Worm (Caenorhabditis elegans) whole organism, midembryonic: ENCODE data around the gene T08G2.2.

ENCODE experiments used
- T22C8.4 ChIP-seq: fragments of 200-800 bp; sonication (Bioruptor generic); IDR thresholded peaks from 2 replicates; pipeline ENCODE4 v1.3.6; 2022; ENCODE audit warnings: missing genetic modification characterization, missing compliant biosample characterization
- cog-1 ChIP-seq: sonication (generic microtip); optimal IDR thresholded peaks from 2 replicates; lab custom pipeline; 2016; ENCODE audit warnings: missing genetic modification characterization, missing compliant biosample characterization
- flt-1 ChIP-seq: fragments of 200-800 bp; sonication (Bioruptor generic); IDR thresholded peaks from 2 replicates; pipeline ENCODE4 v1.3.6; 2022; ENCODE audit warnings: missing genetic modification characterization, missing compliant biosample characterization
- klf-2 ChIP-seq: fragments of 200-800 bp; sonication (Bioruptor generic); conservative IDR thresholded peaks from 2 replicates; pipeline ENCODE4 v1.3.6; 2022; ENCODE audit warnings: missing genetic modification reagents, missing genetic modification characterization, missing compliant biosample characterization
- med-1 ChIP-seq: sonication (generic microtip); optimal IDR thresholded peaks from 2 replicates; lab custom pipeline; 2017; ENCODE audit warnings: missing genetic modification characterization, mild to moderate bottlenecking, missing compliant biosample characterization, antibody characterized with exemption, missing genetic modification reagents; ENCODE audit not compliant: insufficient read depth
- ref-1 ChIP-seq: fragments of 200-800 bp; sonication (Bioruptor generic); conservative IDR thresholded peaks from 2 replicates; pipeline ENCODE4 v1.3.6; 2022; ENCODE audit warnings: missing genetic modification reagents, missing genetic modification characterization, missing compliant biosample characterization
- tab-1 ChIP-seq: fragments of 200-800 bp; sonication (Bioruptor generic); IDR thresholded peaks from 2 replicates; pipeline ENCODE4 v1.3.6; 2022; ENCODE audit warnings: missing genetic modification characterization, missing compliant biosample characterization
- ztf-23 ChIP-seq: fragments of 200-800 bp; sonication (Bioruptor generic); IDR thresholded peaks from 2 replicates; pipeline ENCODE4 v1.3.6; 2022; ENCODE audit warnings: missing genetic modification reagents, missing genetic modification characterization, missing compliant biosample characterization
- ztf-29 ChIP-seq: fragments of 200-800 bp; sonication (Bioruptor generic); IDR thresholded peaks from 2 replicates; pipeline ENCODE4 v1.3.6; 2022; ENCODE audit warnings: missing genetic modification reagents, missing genetic modification characterization, missing compliant biosample characterization

DNA sequence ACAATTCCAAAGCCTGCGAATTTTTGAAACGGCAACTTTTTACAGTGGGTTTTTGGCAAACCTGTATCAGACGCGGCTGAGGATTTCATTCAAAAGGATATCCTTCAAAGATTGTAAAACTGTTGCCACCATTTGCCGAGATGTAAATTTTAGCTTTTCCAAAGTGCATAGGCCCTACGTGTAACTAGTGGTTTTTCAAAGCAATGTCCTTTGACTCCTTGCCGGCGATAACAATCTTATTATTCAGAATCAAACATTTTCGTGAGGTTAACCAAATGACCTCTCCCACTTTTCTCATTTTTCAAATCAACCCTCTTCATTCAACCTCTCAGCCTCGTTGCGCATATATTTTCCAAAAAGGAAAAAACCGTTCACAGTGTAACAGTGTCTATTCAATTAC is 22.2 kb upstream of the T08G2.2 start, which contains the start of gene T25G12.3:
- no peak for TF ChIP-seq ref-1 (GFP tag; lab: Robert Waterston, UW)
- TF ChIP-seq T22C8.4 (GFP tag; lab: Robert Waterston, UW), result no peak
- no peak for TF ChIP-seq flt-1
- TF ChIP-seq klf-2 (GFP tag; lab: Robert Waterston, UW), result no peak
- no peak for TF ChIP-seq med-1 (GFP tag; lab: Kevin White, UChicago)
- TF ChIP-seq ztf-23 (GFP tag; lab: Robert Waterston, UW), result no peak
- TF ChIP-seq tab-1 (GFP tag; lab: Robert Waterston, UW), result no peak
- no peak for TF ChIP-seq cog-1
- TF ChIP-seq ztf-29, result no peak
